Fruit fly (Drosophila melanogaster): Measurements from ENCODE around the gene Calx.

The Calx gene

DNA sequence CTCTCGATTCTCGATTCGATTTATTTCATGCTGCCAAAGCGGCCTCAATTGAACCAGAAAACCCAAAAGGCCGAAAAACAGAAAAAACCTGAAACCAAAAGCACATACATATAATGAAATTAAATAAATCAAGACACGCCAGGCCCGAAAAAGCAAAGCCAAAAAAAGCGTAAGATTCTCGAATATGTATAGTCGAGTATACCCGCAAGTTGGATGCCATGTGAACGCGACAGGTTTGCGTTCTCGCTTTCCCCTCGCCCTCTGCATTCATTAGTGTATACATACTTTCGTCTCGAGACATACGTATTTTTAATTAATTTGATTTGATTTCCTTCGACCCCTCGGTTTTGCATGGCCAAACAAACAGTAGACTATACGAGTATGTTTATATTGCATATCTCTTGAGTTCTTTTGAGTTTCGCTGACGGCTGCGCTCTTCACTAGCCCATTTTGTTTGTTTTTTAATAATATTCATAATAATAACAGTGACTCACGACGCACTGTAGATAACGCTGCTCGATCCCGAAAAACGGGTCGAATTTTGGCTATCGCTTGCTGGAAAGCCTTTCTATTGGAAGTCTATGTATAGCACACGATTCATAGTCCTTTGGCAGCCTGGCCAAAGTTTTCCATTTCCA lies 17.0 kb upstream of the Calx start (continued):
- peak; percentile 85; the same call in 2 of the 4 replicates for TF ChIP-seq chinmo (GFP tag; IDR thresholded peaks at IDR 0.05; ENCODE audit: partially characterized antibody)
- TF ChIP-seq pan (optimal IDR thresholded peaks at IDR 0.05) = no peak
- TF ChIP-seq pan (GFP tag; optimal IDR thresholded peaks at IDR 0.05 in 1 of 2, IDR thresholded peaks at IDR 0.05 in 1 of 2) = peak in 1 of 2 experiments; percentile 14

- 0 out of 3 replicates have a peak, but pooled peaks have one; percentile 23 for TF ChIP-seq so (GFP tag; IDR thresholded peaks at IDR 0.05)
- TF ChIP-seq Aef1 (GFP tag; IDR thresholded peaks at IDR 0.05) = no peak
- peak; percentile 31 for TF ChIP-seq CG12769 (tag; optimal IDR thresholded peaks at IDR 0.05)
- TF ChIP-seq Blimp-1 (GFP tag; optimal IDR thresholded peaks at IDR 0.05) = peak; percentile 15
- TF ChIP-seq sens (GFP tag) = peak; percentile 41
- peak; percentile 66 for TF ChIP-seq lab (GFP tag; optimal IDR thresholded peaks at IDR 0.05)
- no peak for TF ChIP-seq nau (GFP tag; optimal IDR thresholded peaks at IDR 0.05)
- 0 out of 4 replicates have a peak, but pooled peaks have one; percentile 71 for TF ChIP-seq chinmo (GFP tag; IDR thresholded peaks at IDR 0.05; ENCODE audit: partially characterized antibody)
- TF ChIP-seq CG4360 (GFP tag; IDR thresholded peaks at IDR 0.05) = peak; percentile 36; the same call in 1 of the 2 replicates
- TF ChIP-seq CG2199 (GFP tag; IDR thresholded peaks at IDR 0.05) = 0 out of 3 replicates have a peak, but pooled peaks have one; percentile 64
- TF ChIP-seq CG16863 (GFP tag; optimal IDR thresholded peaks at IDR 0.05) = no peak
- TF ChIP-seq Oaz (GFP tag; IDR thresholded peaks at IDR 0.05) = no peak
- TF ChIP-seq sug (tag; optimal IDR thresholded peaks at IDR 0.05) = peak; percentile 47
- no peak for TF ChIP-seq CG34376 (GFP tag; optimal IDR thresholded peaks at IDR 0.05)
- TF ChIP-seq fd3F (GFP tag; optimal IDR thresholded peaks at IDR 0.05) = no peak
- no peak for TF ChIP-seq wdn (GFP tag; IDR thresholded peaks at IDR 0.05)
- peak; percentile 41 for TF ChIP-seq grn (GFP tag; optimal IDR thresholded peaks at IDR 0.05)
- TF ChIP-seq CG32772 (GFP tag; IDR thresholded peaks at IDR 0.05) = no peak
- peak; percentile 69 for TF ChIP-seq Deaf1 (tag; optimal IDR thresholded peaks at IDR 0.05)
- TF ChIP-seq CG16779 (GFP tag; IDR thresholded peaks at IDR 0.05) = 0 out of 2 replicates have a peak, but pooled peaks have one; percentile 42
- no peak for TF ChIP-seq CG7745 (tag; optimal IDR thresholded peaks at IDR 0.05)
These were observed 16.0 kb upstream of the Calx start for dm6 chr3R:20961993-20962392.

DNA sequence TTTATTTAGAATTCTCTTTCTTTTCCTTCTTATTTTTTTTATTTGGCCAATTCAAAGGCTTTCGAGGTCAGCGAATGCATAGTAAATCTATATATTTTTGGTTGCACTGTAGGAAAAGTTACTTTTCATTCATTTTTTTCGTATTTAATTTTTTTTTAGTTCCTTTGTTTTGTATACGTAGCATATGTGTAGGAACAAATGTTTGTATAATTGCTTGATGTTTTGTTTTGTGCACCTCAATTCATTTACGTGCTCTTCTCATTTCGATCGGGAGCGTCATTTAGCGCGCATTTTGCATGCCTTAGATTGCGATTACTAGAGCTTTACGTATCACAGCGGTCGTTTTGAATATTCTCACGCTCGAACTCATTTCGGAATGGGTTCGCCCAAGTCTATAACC lies 15.0 kb upstream of the Calx start:
- TF ChIP-seq z (GFP tag; IDR thresholded peaks at IDR 0.05) (peak; percentile 22; the same call in 1 of the 3 replicates), tap (tag; optimal IDR thresholded peaks at IDR 0.05) (no peak)

dm6 chr3R:20976649-20977048 lies 1.3 kb upstream of the Calx start:
- TF ChIP-seq fu2 (GFP tag; optimal IDR thresholded peaks at IDR 0.05) (no peak), abd-A (tag; optimal IDR thresholded peaks at IDR 0.05) (peak; percentile 82), CG11723 (GFP tag; optimal IDR thresholded peaks at IDR 0.05) (no peak), Atf6 (GFP tag; IDR thresholded peaks at IDR 0.05) (0 out of 2 replicates have a peak, but pooled peaks have one; percentile 8), CG15269 (tag; optimal IDR thresholded peaks at IDR 0.05) (no peak), wdn (GFP tag; IDR thresholded peaks at IDR 0.05) (0 out of 2 replicates have a peak, but pooled peaks have one; percentile 32), CG12769 (tag; optimal IDR thresholded peaks at IDR 0.05) (peak; percentile 1), ATbp (GFP tag; optimal IDR thresholded peaks at IDR 0.05) (no peak), CG13894 (tag; optimal IDR thresholded peaks at IDR 0.05) (peak; percentile 47), fru (optimal IDR thresholded peaks at IDR 0.05) (no peak), Dll (GFP tag; IDR thresholded peaks at IDR 0.05; ENCODE audit: partially characterized antibody) (no peak), ci (GFP tag; IDR thresholded peaks at IDR 0.05) (no peak), stc (GFP tag; IDR thresholded peaks at IDR 0.05) (no peak), klu (GFP tag; IDR thresholded peaks at IDR 0.05) (no peak), B-H2 (GFP tag; optimal IDR thresholded peaks at IDR 0.05) (no peak), cas (GFP tag; IDR thresholded peaks at IDR 0.05) (no peak), tgo (GFP tag; IDR thresholded peaks at IDR 0.05) (no peak), Rfx (GFP tag; IDR thresholded peaks at IDR 0.05) (0 out of 2 replicates have a peak, but pooled peaks have one; percentile 49), CG7357 (GFP tag; IDR thresholded peaks at IDR 0.05) (no peak), Dbx (GFP tag; IDR thresholded peaks at IDR 0.05) (0 out of 3 replicates have a peak, but pooled peaks have one; percentile 45), CG11695 (GFP tag; IDR thresholded peaks at IDR 0.05) (peak; percentile 73), eve (GFP tag; optimal IDR thresholded peaks at IDR 0.05) (no peak), CG10209 (GFP tag; optimal IDR thresholded peaks at IDR 0.05) (no peak)
